Worm (Caenorhabditis elegans) whole organism, mixed stage, embryonic: ENCODE results near the gene prp-8.

Experiments
- blmp-1 ChIP-seq: fragments of 150-350 bp; optimal IDR thresholded peaks from 2 replicates; lab custom pipeline; 2014; ENCODE audit warnings: missing biosample characterization, missing genetic modification characterization
- elt-3 ChIP-seq: fragments of 150-350 bp; optimal IDR thresholded peaks from 2 replicates; lab custom pipeline; 2014; ENCODE audit warnings: missing biosample characterization, missing genetic modification characterization
- lin-32 ChIP-seq: fragments of 200-800 bp; sonication (Bioruptor generic); optimal IDR thresholded peaks from 2 replicates; lab custom pipeline; 2018; ENCODE audit warnings: mild to moderate bottlenecking, missing genetic modification characterization, missing compliant biosample characterization
- lsy-2 ChIP-seq: fragments of 150-350 bp; optimal IDR thresholded peaks from 2 replicates; lab custom pipeline; 2014; ENCODE audit warnings: missing biosample characterization, missing genetic modification characterization
- mab-5 ChIP-seq: fragments of 150-350 bp; optimal IDR thresholded peaks from 2 replicates; lab custom pipeline; 2014; ENCODE audit warnings: missing biosample characterization, missing genetic modification characterization
- nhr-12 ChIP-seq: fragments of 150-350 bp; optimal IDR thresholded peaks from 2 replicates; lab custom pipeline; 2014; ENCODE audit warnings: missing biosample characterization, missing genetic modification characterization
- nhr-237 ChIP-seq: fragments of 150-350 bp; optimal IDR thresholded peaks from 2 replicates; lab custom pipeline; 2014; ENCODE audit warnings: missing biosample characterization, missing genetic modification characterization
- nhr-28 ChIP-seq: fragments of 150-350 bp; optimal IDR thresholded peaks from 2 replicates; lab custom pipeline; 2014; ENCODE audit warnings: missing biosample characterization, missing genetic modification characterization
- pha-4 ChIP-seq: fragments of 150-350 bp; optimal IDR thresholded peaks from 2 replicates; lab custom pipeline; 2018; ENCODE audit warnings: missing biosample characterization, missing genetic modification reagents, missing genetic modification characterization
- snpc-4 ChIP-seq: fragments of 150-350 bp; optimal IDR thresholded peaks from 2 replicates; lab custom pipeline; 2014; ENCODE audit warnings: missing biosample characterization, missing genetic modification characterization
- unc-120 ChIP-seq: sonication (generic microtip); optimal IDR thresholded peaks from 2 replicates; lab custom pipeline; 2017; ENCODE audit warnings: missing genetic modification characterization, missing compliant biosample characterization; ENCODE audit not compliant: poor library complexity, severe bottlenecking
- unc-62 ChIP-seq: fragments of 150-350 bp; optimal IDR thresholded peaks from 2 replicates; lab custom pipeline; 2014; ENCODE audit warnings: missing biosample characterization, missing genetic modification reagents, missing genetic modification characterization
- ztf-11 ChIP-seq: fragments of 150-350 bp; optimal IDR thresholded peaks from 2 replicates; lab custom pipeline; 2014; ENCODE audit warnings: missing biosample characterization, missing genetic modification characterization

- TF ChIP-seq nhr-28 (tag; lab: Kevin White, UChicago) = no peak
- no peak for TF ChIP-seq unc-62 (GFP tag; lab: Kevin White, UChicago)
- TF ChIP-seq ztf-11 (tag; lab: Kevin White, UChicago) = no peak
- no peak for TF ChIP-seq mab-5 (tag; lab: Kevin White, UChicago)
- no peak for TF ChIP-seq elt-3 (tag; lab: Kevin White, UChicago)
- no peak for TF ChIP-seq lin-32 (GFP tag; lab: Kevin White, UChicago)
- no peak for TF ChIP-seq nhr-12
- no peak for TF ChIP-seq blmp-1 (tag; lab: Kevin White, UChicago)
- TF ChIP-seq lsy-2 = no peak
- TF ChIP-seq unc-120 (tag; lab: Kevin White, UChicago) = no peak
- no peak for TF ChIP-seq nhr-237 (tag; lab: Kevin White, UChicago)
- no peak for TF ChIP-seq snpc-4 (tag; lab: Kevin White, UChicago)
- no peak for TF ChIP-seq pha-4
These were observed 15.4 kb upstream of the prp-8 start, which contains the start of gene D2007.2 for ce11 chrIII:8148751-8149150.
